Fruit fly (Drosophila melanogaster) whole organism, embryonic: ENCODE data around the gene MtnE.

Source experiments
- Bteb2 ChIP-seq: fragments of 200-800 bp; sonication (Bioruptor generic); optimal IDR thresholded peaks from 2 replicates; lab custom pipeline; 2016; ENCODE audit warnings: missing biosample characterization, missing genetic modification characterization
- C15 ChIP-seq: fragments of 200-800 bp; sonication (Bioruptor generic); IDR thresholded peaks from 3 replicates; pipeline ENCODE4 v1.3.6; 2022; ENCODE audit warnings: missing biosample characterization, missing genetic modification characterization
- CG10147 ChIP-seq: fragments of 200-800 bp; sonication (Bioruptor generic); optimal IDR thresholded peaks from 2 replicates; lab custom pipeline; 2019; ENCODE audit warnings: missing biosample characterization, mild to moderate bottlenecking, missing genetic modification characterization, moderate library complexity
- CG10959 ChIP-seq: fragments of 200-800 bp; sonication (Bioruptor generic); IDR thresholded peaks from 2 replicates; pipeline ENCODE4 v1.3.6; 2022; ENCODE audit warnings: missing biosample characterization, missing genetic modification characterization
- CG11247 ChIP-seq: fragments of 200-800 bp; sonication (Bioruptor generic); IDR thresholded peaks from 2 replicates; pipeline ENCODE4 v1.3.6; 2022; ENCODE audit warnings: missing biosample characterization, missing genetic modification characterization
- CG13624 ChIP-seq: fragments of 200-800 bp; sonication (Bioruptor generic); optimal IDR thresholded peaks from 2 replicates; lab custom pipeline; 2016; ENCODE audit warnings: missing biosample characterization, missing genetic modification characterization
- CG14014 ChIP-seq: fragments of 200-800 bp; sonication (Bioruptor generic); IDR thresholded peaks from 2 replicates; pipeline ENCODE4 v1.3.6; 2022; ENCODE audit warnings: missing biosample characterization, missing genetic modification characterization
- CG15601 ChIP-seq: fragments of 200-800 bp; sonication (Bioruptor generic); optimal IDR thresholded peaks from 3 replicates; lab custom pipeline; 2019; ENCODE audit warnings: missing biosample characterization, mild to moderate bottlenecking, missing genetic modification characterization, moderate library complexity
- CG18011 ChIP-seq: fragments of 200-800 bp; sonication (Bioruptor generic); optimal IDR thresholded peaks from 2 replicates; lab custom pipeline; 2017; ENCODE audit warnings: missing biosample characterization, missing genetic modification characterization, mild to moderate bottlenecking, moderate library complexity, missing genotype
- CG31224 ChIP-seq: fragments of 200-800 bp; sonication (Bioruptor generic); IDR thresholded peaks from 2 replicates; pipeline ENCODE4 v1.3.6; 2022; ENCODE audit warnings: missing biosample characterization, missing genetic modification characterization
- CG34224 ChIP-seq: fragments of 200-800 bp; sonication (Bioruptor generic); IDR thresholded peaks from 3 replicates; pipeline ENCODE4 v1.3.6; 2022; ENCODE audit warnings: missing biosample characterization, missing genetic modification characterization; ENCODE audit not compliant: partially characterized antibody
- CG42726 ChIP-seq: fragments of 200-800 bp; sonication (Bioruptor generic); IDR thresholded peaks from 2 replicates; pipeline ENCODE4 v1.3.6; 2022; ENCODE audit warnings: missing biosample characterization, missing genetic modification characterization; ENCODE audit not compliant: partially characterized antibody
- CG4328 ChIP-seq: fragments of 200-800 bp; sonication (Bioruptor generic); optimal IDR thresholded peaks from 3 replicates; lab custom pipeline; 2017; ENCODE audit warnings: missing biosample characterization, missing genetic modification reagents, missing genetic modification characterization
- CG4360 ChIP-seq: fragments of 200-800 bp; sonication (Bioruptor generic); IDR thresholded peaks from 2 replicates; pipeline ENCODE4 v1.3.6; 2022; ENCODE audit warnings: missing biosample characterization, missing genetic modification characterization
- CG4424 ChIP-seq: fragments of 200-800 bp; sonication (Bioruptor generic); optimal IDR thresholded peaks from 3 replicates; lab custom pipeline; 2016; ENCODE audit warnings: missing biosample characterization, missing genetic modification characterization
- CG4854 ChIP-seq: fragments of 200-800 bp; sonication (Bioruptor generic); optimal IDR thresholded peaks from 2 replicates; lab custom pipeline; 2016; ENCODE audit warnings: missing biosample characterization, missing genetic modification characterization, inconsistent platforms
- CG7372 ChIP-seq: fragments of 200-800 bp; sonication (Bioruptor generic); IDR thresholded peaks from 2 replicates; pipeline ENCODE4 v1.3.6; 2022; ENCODE audit warnings: missing biosample characterization, missing genetic modification characterization
- CG8089 ChIP-seq: fragments of 200-800 bp; sonication (Bioruptor generic); optimal IDR thresholded peaks from 3 replicates; lab custom pipeline; 2016; ENCODE audit warnings: missing biosample characterization, missing genetic modification characterization
- CG8281 ChIP-seq: fragments of 200-800 bp; sonication (Bioruptor generic); optimal IDR thresholded peaks from 2 replicates; lab custom pipeline; 2018; ENCODE audit warnings: missing biosample characterization, mild to moderate bottlenecking, missing genetic modification characterization, moderate library complexity
- CG9727 ChIP-seq: fragments of 200-800 bp; sonication (Bioruptor generic); optimal IDR thresholded peaks from 3 replicates; lab custom pipeline; 2017; ENCODE audit warnings: missing biosample characterization, mild to moderate bottlenecking, missing genetic modification characterization
- D19B ChIP-seq: fragments of 200-800 bp; sonication (Bioruptor generic); optimal IDR thresholded peaks from 2 replicates; lab custom pipeline; 2017; ENCODE audit warnings: missing biosample characterization, mild to moderate bottlenecking, missing genetic modification characterization
- Dll ChIP-seq: fragments of 200-800 bp; sonication (Bioruptor generic); IDR thresholded peaks from 4 replicates; pipeline ENCODE4 v1.3.6; 2022; ENCODE audit warnings: missing biosample characterization, missing genetic modification characterization; ENCODE audit not compliant: partially characterized antibody
- HLH54F ChIP-seq: fragments of 200-800 bp; sonication (Bioruptor generic); optimal IDR thresholded peaks from 3 replicates; lab custom pipeline; 2016; ENCODE audit warnings: missing biosample characterization, missing genetic modification characterization
- HmgD ChIP-seq: fragments of 200-800 bp; sonication (Bioruptor generic); optimal IDR thresholded peaks from 3 replicates; lab custom pipeline; 2016; ENCODE audit warnings: missing biosample characterization, missing genetic modification characterization
- Hmr ChIP-seq: fragments of 200-800 bp; sonication (Bioruptor generic); optimal IDR thresholded peaks from 3 replicates; lab custom pipeline; 2017; ENCODE audit warnings: mild to moderate bottlenecking, missing biosample characterization, missing genetic modification reagents, missing genetic modification characterization
- Hsf ChIP-seq: fragments of 200-800 bp; sonication (Bioruptor generic); optimal IDR thresholded peaks from 3 replicates; lab custom pipeline; 2016; ENCODE audit warnings: missing biosample characterization, missing genetic modification characterization
- MTF-1 ChIP-seq: fragments of 200-800 bp; sonication (Bioruptor generic); optimal IDR thresholded peaks from 2 replicates; lab custom pipeline; 2018; ENCODE audit warnings: missing biosample characterization, mild to moderate bottlenecking, missing genetic modification characterization, borderline replicate concordance
- Optix ChIP-seq: fragments of 200-800 bp; sonication (Bioruptor generic); IDR thresholded peaks from 3 replicates; pipeline ENCODE4 v1.3.6; 2022; ENCODE audit warnings: missing biosample characterization, missing genetic modification characterization
- Ssrp ChIP-seq: fragments of 200-800 bp; sonication (Bioruptor generic); optimal IDR thresholded peaks from 2 replicates; lab custom pipeline; 2018; ENCODE audit warnings: missing biosample characterization, mild to moderate bottlenecking, missing genetic modification characterization, moderate library complexity
- abd-A ChIP-seq: fragments of 200-800 bp; sonication (Bioruptor generic); optimal IDR thresholded peaks from 3 replicates; lab custom pipeline; 2019; ENCODE audit warnings: missing biosample characterization, mild to moderate bottlenecking, missing genetic modification characterization, moderate library complexity
- cato ChIP-seq: fragments of 200-800 bp; sonication (Bioruptor generic); optimal IDR thresholded peaks from 2 replicates; lab custom pipeline; 2016; ENCODE audit warnings: missing biosample characterization, missing genetic modification characterization, borderline replicate concordance
- grau ChIP-seq: fragments of 200-800 bp; optimal IDR thresholded peaks from 3 replicates; lab custom pipeline; 2019; ENCODE audit warnings: missing biosample characterization, mild to moderate bottlenecking, missing genetic modification characterization, moderate library complexity
- jumu ChIP-seq: fragments of 200-800 bp; sonication (Bioruptor generic); optimal IDR thresholded peaks from 3 replicates; lab custom pipeline; 2016; ENCODE audit warnings: missing biosample characterization, missing genetic modification characterization
- kah ChIP-seq: fragments of 200-800 bp; sonication (Bioruptor generic); optimal IDR thresholded peaks from 2 replicates; lab custom pipeline; 2018; ENCODE audit warnings: missing biosample characterization, mild to moderate bottlenecking, missing genetic modification characterization
- kni ChIP-seq: fragments of 200-800 bp; sonication (Bioruptor generic); optimal IDR thresholded peaks from 3 replicates; lab custom pipeline; 2017; ENCODE audit warnings: mild to moderate bottlenecking, missing biosample characterization, missing genetic modification reagents, missing genetic modification characterization
- lola ChIP-seq, 3 experiments: fragments of >200 bp in 2 of 3; fragments of 200-800 bp in 1 of 3; sonication (Bioruptor generic) in 1 of 3; optimal IDR thresholded peaks; 2 replicates each; lab custom pipeline; 2017 to 2019; ENCODE audit warnings: missing biosample characterization in 3 of 3, missing genetic modification characterization in 3 of 3, mild to moderate bottlenecking in 1 of 3, moderate library complexity in 1 of 3
- mirr ChIP-seq: fragments of 200-800 bp; sonication (Bioruptor generic); optimal IDR thresholded peaks from 3 replicates; lab custom pipeline; 2018; ENCODE audit warnings: missing biosample characterization, mild to moderate bottlenecking, missing genetic modification characterization
- nau ChIP-seq: fragments of 200-800 bp; sonication (Bioruptor generic); optimal IDR thresholded peaks from 3 replicates; lab custom pipeline; 2017; ENCODE audit warnings: missing biosample characterization, mild to moderate bottlenecking, missing genetic modification characterization, missing genetic modification reagents
- org-1 ChIP-seq: fragments of 200-800 bp; sonication (Bioruptor generic); optimal IDR thresholded peaks from 2 replicates; lab custom pipeline; 2017; ENCODE audit warnings: missing biosample characterization, missing genetic modification characterization
- pho ChIP-seq: fragments of 200-800 bp; sonication (Bioruptor generic); optimal IDR thresholded peaks from 2 replicates; lab custom pipeline; 2016; ENCODE audit warnings: missing biosample characterization, missing genetic modification characterization
- pros ChIP-seq: fragments of 200-800 bp; sonication (Bioruptor generic); optimal IDR thresholded peaks from 3 replicates; lab custom pipeline; 2019; ENCODE audit warnings: missing biosample characterization, mild to moderate bottlenecking, missing genetic modification characterization, moderate library complexity
- seq ChIP-seq: fragments of 200-800 bp; sonication (Bioruptor generic); IDR thresholded peaks from 2 replicates; pipeline ENCODE4 v1.3.6; 2022; ENCODE audit warnings: missing biosample characterization, missing genetic modification characterization
- sima ChIP-seq: fragments of 200-800 bp; sonication (Bioruptor generic); optimal IDR thresholded peaks from 2 replicates; lab custom pipeline; 2016; ENCODE audit warnings: missing biosample characterization, missing genetic modification characterization
- stwl ChIP-seq: fragments of 200-800 bp; sonication (Bioruptor generic); optimal IDR thresholded peaks from 3 replicates; lab custom pipeline; 2018; ENCODE audit warnings: missing biosample characterization, mild to moderate bottlenecking, missing genetic modification characterization, moderate library complexity
- trh ChIP-seq: fragments of 200-800 bp; sonication (Bioruptor generic); optimal IDR thresholded peaks from 2 replicates; lab custom pipeline; 2016; ENCODE audit warnings: missing biosample characterization, missing genetic modification characterization
- tx ChIP-seq: fragments of 200-800 bp; sonication (Bioruptor generic); optimal IDR thresholded peaks from 2 replicates; lab custom pipeline; 2016; ENCODE audit warnings: missing biosample characterization, missing genetic modification characterization
- yki ChIP-seq: fragments of >200 bp; optimal IDR thresholded peaks from 3 replicates; lab custom pipeline; 2018
- zen2 ChIP-seq: fragments of 200-800 bp; sonication (Bioruptor generic); IDR thresholded peaks from 3 replicates; pipeline ENCODE4 v1.3.6; 2022; ENCODE audit warnings: missing biosample characterization, missing genetic modification characterization; ENCODE audit not compliant: partially characterized antibody

MtnE gene

dm6 chr3R:20550632-20551486 lies 16.4 kb upstream of the MtnE start (continued):
- TF ChIP-seq kni (GFP tag; lab: Kevin White, UChicago) (peak; percentile 98), CG8281 (tag; lab: Kevin White, UChicago) (peak; percentile 48), D19B (peak; percentile 25), lola (GFP tag; optimal IDR thresholded peaks at IDR 0.05; lab: Kevin White, UChicago) (peak in 1 of 3 experiments; percentile 47), CG11247 (GFP tag; lab: Robert Waterston, UW) (peak; percentile 9; the same call in 1 of the 2 replicates), pho (no peak), CG9727 (GFP tag; lab: Kevin White, UChicago) (peak; percentile 55), CG10147 (GFP tag; lab: Kevin White, UChicago) (peak; percentile 52), stwl (peak; percentile 29), Hmr (peak; percentile 73), abd-A (tag; lab: Kevin White, UChicago) (peak; percentile 69), grau (tag; lab: Kevin White, UChicago) (peak; percentile 33), nau (GFP tag; lab: Kevin White, UChicago) (peak; percentile 91), CG15601 (tag; lab: Kevin White, UChicago) (peak; percentile 89), Hsf (no peak), org-1 (GFP tag; lab: Kevin White, UChicago) (peak; percentile 80), CG34224 (GFP tag; lab: Robert Waterston, UW) (peak; percentile 90), CG10959 (no peak; the same call in 1 of the 2 replicates), CG4854 (peak; percentile 55), tx (GFP tag; lab: Kevin White, UChicago) (no peak), CG42726 (GFP tag; lab: Robert Waterston, UW) (peak; percentile 97), HmgD (GFP tag; lab: Kevin White, UChicago) (peak; percentile 66), CG14014 (GFP tag; lab: Robert Waterston, UW) (peak; percentile 76; the same call in 1 of the 2 replicates), Ssrp (tag; lab: Kevin White, UChicago) (no peak), pros (GFP tag; lab: Kevin White, UChicago) (peak; percentile 32), CG8089 (GFP tag; lab: Kevin White, UChicago) (peak; percentile 24), CG31224 (no peak), C15 (GFP tag; lab: Robert Waterston, UW) (no peak; the same call in 2 of the 3 replicates), zen2 (GFP tag; lab: Robert Waterston, UW) (peak; percentile 95), yki (no peak), sima (no peak), jumu (peak; percentile 12), HLH54F (no peak), Bteb2 (GFP tag; lab: Kevin White, UChicago) (no peak), CG4424 (GFP tag; lab: Kevin White, UChicago) (no peak), Dll (GFP tag; lab: Robert Waterston, UW) (peak; percentile 84; the same call in 3 of the 4 replicates), CG4360 (GFP tag; lab: Robert Waterston, UW) (no peak; the same call in 1 of the 2 replicates), CG7372 (GFP tag; lab: Robert Waterston, UW) (no peak), MTF-1 (GFP tag; lab: Kevin White, UChicago) (peak; percentile 96), trh (GFP tag; lab: Kevin White, UChicago) (no peak), seq (GFP tag; lab: Robert Waterston, UW) (peak; percentile 62; the same call in 1 of the 2 replicates), Optix (GFP tag; lab: Robert Waterston, UW) (no peak), CG18011 (GFP tag; lab: Kevin White, UChicago) (peak; percentile 61), CG4328 (GFP tag; lab: Kevin White, UChicago) (peak; percentile 90), CG13624 (peak; percentile 76), cato (GFP tag; lab: Kevin White, UChicago) (no peak), kah (GFP tag; lab: Kevin White, UChicago) (peak; percentile 77), mirr (GFP tag; lab: Kevin White, UChicago) (peak; percentile 95)
